Fruit fly (Drosophila melanogaster) whole organism, embryonic: Measurements from ENCODE around the gene CG15570.
A peak's percentile ranks its signal among the peaks of the same experiment; 100 is the strongest.

Experiments
- ATbp ChIP-seq: fragments of 200-800 bp; sonication (Bioruptor generic); optimal IDR thresholded peaks from 2 replicates; lab custom pipeline; 2017; ENCODE audit warnings: missing biosample characterization, mild to moderate bottlenecking, missing genetic modification characterization, missing genetic modification reagents
- Awh ChIP-seq: fragments of 200-800 bp; sonication (Bioruptor generic); IDR thresholded peaks from 2 replicates; pipeline ENCODE4, ENCODE4 v1.3.6; 2022; ENCODE audit warnings: missing biosample characterization, missing genetic modification characterization
- CG10321 ChIP-seq: fragments of 200-800 bp; sonication (Bioruptor generic); IDR thresholded peaks from 2 replicates; pipeline ENCODE4 v1.3.6; 2022; ENCODE audit warnings: missing biosample characterization, missing genetic modification characterization
- CG11504 ChIP-seq: fragments of 200-800 bp; sonication (Bioruptor generic); optimal IDR thresholded peaks from 3 replicates; lab custom pipeline; 2019; ENCODE audit warnings: missing biosample characterization, mild to moderate bottlenecking, missing genetic modification characterization, moderate library complexity
- CG12071 ChIP-seq: fragments of 200-800 bp; sonication (Bioruptor generic); optimal IDR thresholded peaks from 3 replicates; lab custom pipeline; 2018; ENCODE audit warnings: missing biosample characterization, mild to moderate bottlenecking, missing genetic modification characterization
- CG12769 ChIP-seq: fragments of 200-800 bp; sonication (Bioruptor generic); optimal IDR thresholded peaks from 2 replicates; lab custom pipeline; 2019; ENCODE audit warnings: missing biosample characterization, mild to moderate bottlenecking, missing genetic modification characterization, moderate library complexity
- CG1647 ChIP-seq: fragments of 200-800 bp; sonication (Bioruptor generic); optimal IDR thresholded peaks from 3 replicates; lab custom pipeline; 2016; ENCODE audit warnings: missing biosample characterization, missing genetic modification characterization
- CG17359 ChIP-seq: fragments of 200-800 bp; sonication (Bioruptor generic); optimal IDR thresholded peaks from 3 replicates; lab custom pipeline; 2018; ENCODE audit warnings: missing biosample characterization, mild to moderate bottlenecking, missing genetic modification characterization, moderate library complexity
- CG1792 ChIP-seq: fragments of 200-800 bp; sonication (Bioruptor generic); optimal IDR thresholded peaks from 2 replicates; lab custom pipeline; 2016; ENCODE audit warnings: missing biosample characterization, missing genetic modification characterization
- CG18599 ChIP-seq: fragments of 200-800 bp; sonication (Bioruptor generic); optimal IDR thresholded peaks from 3 replicates; lab custom pipeline; 2017; ENCODE audit warnings: missing biosample characterization, missing genetic modification characterization, mild to moderate bottlenecking, moderate library complexity, missing genetic modification reagents
- CG2712 ChIP-seq: fragments of 200-800 bp; optimal IDR thresholded peaks from 3 replicates; lab custom pipeline; 2019; ENCODE audit warnings: missing biosample characterization, mild to moderate bottlenecking, missing genetic modification characterization, moderate library complexity
- CG33557 ChIP-seq: fragments of 200-800 bp; sonication (Bioruptor generic); optimal IDR thresholded peaks from 2 replicates; lab custom pipeline; 2019; ENCODE audit warnings: missing biosample characterization, mild to moderate bottlenecking, missing genetic modification characterization, moderate library complexity
- CG34224 ChIP-seq: fragments of 200-800 bp; sonication (Bioruptor generic); IDR thresholded peaks from 3 replicates; pipeline ENCODE4 v1.3.6; 2022; ENCODE audit warnings: missing biosample characterization, missing genetic modification characterization; ENCODE audit not compliant: partially characterized antibody
- CG3847 ChIP-seq: fragments of 200-800 bp; sonication (Bioruptor generic); IDR thresholded peaks from 2 replicates; pipeline ENCODE4 v1.3.6; 2022; ENCODE audit warnings: missing biosample characterization, missing genetic modification characterization
- CG7372 ChIP-seq: fragments of 200-800 bp; sonication (Bioruptor generic); IDR thresholded peaks from 2 replicates; pipeline ENCODE4 v1.3.6; 2022; ENCODE audit warnings: missing biosample characterization, missing genetic modification characterization
- CG8089 ChIP-seq: fragments of 200-800 bp; sonication (Bioruptor generic); optimal IDR thresholded peaks from 3 replicates; lab custom pipeline; 2016; ENCODE audit warnings: missing biosample characterization, missing genetic modification characterization
- CG8290 ChIP-seq, 3 experiments: fragments of 200-800 bp; sonication (Bioruptor generic); optimal IDR thresholded peaks; 2 replicates each; lab custom pipeline; 2016 to 2019; ENCODE audit warnings: missing biosample characterization in 3 of 3, missing genetic modification characterization in 3 of 3, mild to moderate bottlenecking in 2 of 3, moderate library complexity in 1 of 3
- CG8765 ChIP-seq: fragments of 200-800 bp; sonication (Bioruptor generic); IDR thresholded peaks from 2 replicates; pipeline ENCODE4 v1.3.6; 2022; ENCODE audit warnings: missing biosample characterization, missing genetic modification characterization
- Dbx ChIP-seq: fragments of 200-800 bp; sonication (Bioruptor generic); IDR thresholded peaks from 3 replicates; pipeline ENCODE4 v1.3.6; 2022; ENCODE audit warnings: missing biosample characterization, missing genetic modification characterization
- HLH54F ChIP-seq: fragments of 200-800 bp; sonication (Bioruptor generic); optimal IDR thresholded peaks from 3 replicates; lab custom pipeline; 2016; ENCODE audit warnings: missing biosample characterization, missing genetic modification characterization
- MTF-1 ChIP-seq: fragments of 200-800 bp; sonication (Bioruptor generic); optimal IDR thresholded peaks from 2 replicates; lab custom pipeline; 2018; ENCODE audit warnings: missing biosample characterization, mild to moderate bottlenecking, missing genetic modification characterization, borderline replicate concordance
- Max ChIP-seq: fragments of 200-800 bp; sonication (Bioruptor generic); optimal IDR thresholded peaks from 2 replicates; lab custom pipeline; 2016; ENCODE audit warnings: missing biosample characterization, mild to moderate bottlenecking, missing genetic modification characterization
- NK7.1 ChIP-seq: fragments of 200-800 bp; sonication (Bioruptor generic); optimal IDR thresholded peaks from 3 replicates; lab custom pipeline; 2016; ENCODE audit warnings: missing biosample characterization, missing genetic modification characterization
- Nf-YC ChIP-seq: fragments of 200-800 bp; optimal IDR thresholded peaks from 3 replicates; lab custom pipeline; 2019; ENCODE audit warnings: missing biosample characterization, mild to moderate bottlenecking, missing genetic modification characterization, moderate library complexity
- Oli ChIP-seq: fragments of 200-800 bp; sonication (Bioruptor generic); optimal IDR thresholded peaks from 2 replicates; lab custom pipeline; 2018; ENCODE audit warnings: missing biosample characterization, mild to moderate bottlenecking, missing genetic modification characterization, moderate library complexity
- Optix ChIP-seq: fragments of 200-800 bp; sonication (Bioruptor generic); IDR thresholded peaks from 3 replicates; pipeline ENCODE4 v1.3.6; 2022; ENCODE audit warnings: missing biosample characterization, missing genetic modification characterization
- Ptx1 ChIP-seq: fragments of 200-800 bp; sonication (Bioruptor generic); IDR thresholded peaks from 2 replicates; pipeline ENCODE4 v1.3.6; 2022; ENCODE audit warnings: missing biosample characterization, missing genetic modification characterization
- Sin3A ChIP-seq: fragments of >200 bp; optimal IDR thresholded peaks from 2 replicates; lab custom pipeline; 2018
- Xbp1 ChIP-seq: fragments of 200-800 bp; sonication (Bioruptor generic); optimal IDR thresholded peaks from 3 replicates; lab custom pipeline; 2016; ENCODE audit warnings: missing biosample characterization, mild to moderate bottlenecking, missing genetic modification characterization
- abd-A ChIP-seq: fragments of 200-800 bp; sonication (Bioruptor generic); optimal IDR thresholded peaks from 3 replicates; lab custom pipeline; 2019; ENCODE audit warnings: missing biosample characterization, mild to moderate bottlenecking, missing genetic modification characterization, moderate library complexity
- amos ChIP-seq: fragments of 200-800 bp; sonication (Bioruptor generic); IDR thresholded peaks from 2 replicates; pipeline ENCODE4 v1.3.6; 2022; ENCODE audit warnings: missing biosample characterization, missing genetic modification characterization; ENCODE audit not compliant: partially characterized antibody
- ara ChIP-seq: fragments of 200-800 bp; sonication (Bioruptor generic); IDR thresholded peaks from 2 replicates; pipeline ENCODE4 v1.3.6; 2022; ENCODE audit warnings: missing biosample characterization, missing genetic modification characterization
- ase ChIP-seq: fragments of 200-800 bp; sonication (Bioruptor generic); IDR thresholded peaks from 3 replicates; pipeline ENCODE4 v1.3.6; 2022; ENCODE audit warnings: missing biosample characterization, missing genetic modification characterization
- cg ChIP-seq: fragments of 200-800 bp; sonication (Bioruptor generic); optimal IDR thresholded peaks from 3 replicates; lab custom pipeline; 2019; ENCODE audit warnings: missing biosample characterization, mild to moderate bottlenecking, missing genetic modification characterization, moderate library complexity
- ci ChIP-seq: fragments of 200-800 bp; sonication (Bioruptor generic); IDR thresholded peaks from 3 replicates; pipeline ENCODE4 v1.3.6; 2022; ENCODE audit warnings: missing biosample characterization, missing genetic modification characterization
- dpn ChIP-seq, 2 experiments: fragments of 200-800 bp; sonication (Bioruptor generic); optimal IDR thresholded peaks; 3 replicates each; lab custom pipeline; 2016; ENCODE audit warnings: missing biosample characterization in 2 of 2, missing genetic modification characterization in 2 of 2
- fd3F ChIP-seq: fragments of 200-800 bp; sonication (Bioruptor generic); optimal IDR thresholded peaks from 2 replicates; lab custom pipeline; 2018; ENCODE audit warnings: missing biosample characterization, mild to moderate bottlenecking, missing genetic modification characterization, moderate library complexity
- hb ChIP-seq: fragments of 200-800 bp; sonication (Bioruptor generic); IDR thresholded peaks from 3 replicates; pipeline ENCODE4 v1.3.6; 2022; ENCODE audit warnings: missing biosample characterization, missing genetic modification characterization; ENCODE audit not compliant: partially characterized antibody
- jing ChIP-seq: fragments of 200-800 bp; sonication (Bioruptor generic); optimal IDR thresholded peaks from 2 replicates; lab custom pipeline; 2018; ENCODE audit warnings: missing biosample characterization, mild to moderate bottlenecking, missing genetic modification characterization
- kay ChIP-seq: fragments of 200-800 bp; sonication (Bioruptor generic); optimal IDR thresholded peaks from 2 replicates; lab custom pipeline; 2016; ENCODE audit warnings: missing biosample characterization, missing genetic modification characterization
- lov ChIP-seq, 2 experiments: fragments of 200-800 bp in 1 of 2; fragments of >200 bp in 1 of 2; sonication (Bioruptor generic) in 1 of 2; IDR thresholded peaks in 1 of 2; optimal IDR thresholded peaks in 1 of 2; 2 replicates in 1 of 2; 3 replicates in 1 of 2; pipeline versions ENCODE4 v1.3.6 to Lab custom; 2017 to 2022; ENCODE audit warnings: missing biosample characterization in 1 of 2, missing genetic modification characterization in 1 of 2
- nau ChIP-seq: fragments of 200-800 bp; sonication (Bioruptor generic); optimal IDR thresholded peaks from 3 replicates; lab custom pipeline; 2017; ENCODE audit warnings: missing biosample characterization, mild to moderate bottlenecking, missing genetic modification characterization, missing genetic modification reagents
- nerfin-2 ChIP-seq: fragments of 200-800 bp; sonication (Bioruptor generic); IDR thresholded peaks from 2 replicates; pipeline ENCODE4 v1.3.6; 2022; ENCODE audit warnings: missing biosample characterization, missing genetic modification characterization; ENCODE audit not compliant: partially characterized antibody
- oc ChIP-seq: fragments of 200-800 bp; sonication (Bioruptor generic); optimal IDR thresholded peaks from 2 replicates; lab custom pipeline; 2018; ENCODE audit warnings: missing biosample characterization, mild to moderate bottlenecking, missing genetic modification characterization, moderate library complexity
- pb ChIP-seq: fragments of 200-800 bp; sonication (Bioruptor generic); optimal IDR thresholded peaks from 3 replicates; lab custom pipeline; 2016; ENCODE audit warnings: missing biosample characterization, missing genetic modification characterization
- pros ChIP-seq: fragments of 200-800 bp; sonication (Bioruptor generic); optimal IDR thresholded peaks from 3 replicates; lab custom pipeline; 2019; ENCODE audit warnings: missing biosample characterization, mild to moderate bottlenecking, missing genetic modification characterization, moderate library complexity
- slbo ChIP-seq: fragments of 200-800 bp; sonication (Bioruptor generic); IDR thresholded peaks from 2 replicates; pipeline ENCODE4 v1.3.6; 2022; ENCODE audit warnings: missing biosample characterization, missing genetic modification characterization
- toy ChIP-seq: fragments of 200-800 bp; sonication (Bioruptor generic); IDR thresholded peaks from 2 replicates; pipeline ENCODE4 v1.3.6; 2022; ENCODE audit warnings: missing biosample characterization, missing genetic modification characterization
- tx ChIP-seq: fragments of 200-800 bp; sonication (Bioruptor generic); optimal IDR thresholded peaks from 2 replicates; lab custom pipeline; 2016; ENCODE audit warnings: missing biosample characterization, missing genetic modification characterization
- wor ChIP-seq: fragments of 200-800 bp; sonication (Bioruptor generic); IDR thresholded peaks from 2 replicates; pipeline ENCODE4 v1.3.6; 2022; ENCODE audit warnings: missing biosample characterization, missing genetic modification characterization

The CG15570 gene

DNA sequence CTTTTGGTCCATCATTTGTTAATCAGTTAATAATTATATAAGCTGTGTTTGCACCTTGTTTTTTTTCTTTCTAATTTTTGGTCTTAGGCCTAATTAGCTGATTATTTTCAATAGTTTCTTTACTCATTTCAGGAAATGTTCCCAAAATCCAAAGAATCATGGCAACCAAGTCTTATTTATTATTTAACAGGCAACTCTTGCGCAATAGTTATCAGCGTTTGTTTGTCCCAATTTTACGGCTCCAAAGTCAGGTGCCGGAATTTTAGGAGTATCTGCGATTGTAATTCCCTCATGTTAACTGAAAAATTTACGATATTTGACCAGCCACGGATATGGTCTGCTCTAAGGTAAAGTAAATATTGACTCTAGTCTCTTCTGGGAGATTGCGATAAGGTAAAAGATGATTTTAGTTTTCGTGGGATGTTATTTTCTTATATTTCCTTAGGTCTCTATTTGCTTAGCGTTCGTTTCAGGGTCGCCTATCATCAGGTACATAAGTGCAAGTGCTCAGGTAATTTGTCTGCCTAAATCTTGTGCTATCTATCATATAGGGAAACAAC lies 15.7 kb upstream of the CG15570 start (continued):
- TF ChIP-seq CG2712 (tag; lab: Kevin White, UChicago) (peak; percentile 18), Dbx (GFP tag; lab: Robert Waterston, UW) (0 out of 3 replicates have a peak, but pooled peaks have one; percentile 27), CG33557 (GFP tag; lab: Kevin White, UChicago) (peak; percentile 52), Nf-YC (no peak), Optix (GFP tag; lab: Robert Waterston, UW) (no peak), Xbp1 (GFP tag; lab: Kevin White, UChicago) (no peak), Max (GFP tag; lab: Kevin White, UChicago) (no peak), Ptx1 (GFP tag; lab: Robert Waterston, UW) (no peak), ci (no peak), cg (GFP tag; lab: Kevin White, UChicago) (no peak), wor (GFP tag; lab: Robert Waterston, UW) (no peak), ase (GFP tag; lab: Robert Waterston, UW) (no peak), fd3F (GFP tag; lab: Kevin White, UChicago) (no peak), toy (GFP tag; lab: Robert Waterston, UW) (no peak), CG3847 (no peak), amos (GFP tag; lab: Robert Waterston, UW) (no peak), CG8290 (GFP tag; optimal IDR thresholded peaks at IDR 0.05; lab: Kevin White, UChicago) (peak; percentile 2), CG8290 (tag; optimal IDR thresholded peaks at IDR 0.05; lab: Kevin White, UChicago) (peak; percentile 13 to 46), CG7372 (no peak), CG8089 (GFP tag; lab: Kevin White, UChicago) (no peak), Oli (tag; lab: Kevin White, UChicago) (no peak), MTF-1 (GFP tag; lab: Kevin White, UChicago) (peak; percentile 72), CG1647 (GFP tag; lab: Kevin White, UChicago) (no peak), slbo (GFP tag; lab: Robert Waterston, UW) (no peak), nau (GFP tag; lab: Kevin White, UChicago) (peak; percentile 75), Sin3A (no peak), CG12769 (tag; lab: Kevin White, UChicago) (peak; percentile 10), hb (GFP tag; lab: Robert Waterston, UW) (no peak), lov (optimal IDR thresholded peaks at IDR 0.05; lab: Kevin White, UChicago) (no peak), lov (GFP tag; IDR thresholded peaks at IDR 0.05; lab: Robert Waterston, UW) (no peak), HLH54F (GFP tag; lab: Kevin White, UChicago) (no peak), oc (tag; lab: Kevin White, UChicago) (peak; percentile 1), ara (no peak), ATbp (GFP tag; lab: Kevin White, UChicago) (peak; percentile 75), pb (no peak), NK7.1 (no peak), jing (GFP tag; lab: Kevin White, UChicago) (no peak), CG1792 (GFP tag; lab: Kevin White, UChicago) (no peak), CG11504 (tag; lab: Kevin White, UChicago) (peak; percentile 39), CG18599 (GFP tag; lab: Kevin White, UChicago) (peak; percentile 75), CG8765 (GFP tag; lab: Robert Waterston, UW) (no peak), tx (GFP tag; lab: Kevin White, UChicago) (no peak), CG17359 (tag; lab: Kevin White, UChicago) (peak; percentile 51), Awh (no peak; the same call in 1 of the 2 replicates), abd-A (tag; lab: Kevin White, UChicago) (no peak), nerfin-2 (no peak), CG10321 (GFP tag; lab: Robert Waterston, UW) (no peak), kay (GFP tag; lab: Kevin White, UChicago) (no peak), CG34224 (GFP tag; lab: Robert Waterston, UW) (no peak), CG12071 (GFP tag; lab: Kevin White, UChicago) (peak; percentile 58), dpn (GFP tag; optimal IDR thresholded peaks at IDR 0.05; lab: Kevin White, UChicago) (no peak), pros (peak; percentile 44)
